Worm (Caenorhabditis elegans) whole organism, midembryonic: ENCODE measurements around the gene Y94H6A.10.
"Not testable (repeated sequence)": the region's sequence is repeated elsewhere in the genome, so short reads cannot be mapped to it uniquely, and the experiment has no call there.

ENCODE experiments used
- T22C8.4 ChIP-seq: fragments of 200-800 bp; sonication (Bioruptor generic); IDR thresholded peaks from 2 replicates; pipeline ENCODE4 v1.3.6; 2022; ENCODE audit warnings: missing genetic modification characterization, missing compliant biosample characterization
- cog-1 ChIP-seq: sonication (generic microtip); optimal IDR thresholded peaks from 2 replicates; lab custom pipeline; 2016; ENCODE audit warnings: missing genetic modification characterization, missing compliant biosample characterization
- flt-1 ChIP-seq: fragments of 200-800 bp; sonication (Bioruptor generic); IDR thresholded peaks from 2 replicates; pipeline ENCODE4 v1.3.6; 2022; ENCODE audit warnings: missing genetic modification characterization, missing compliant biosample characterization
- klf-2 ChIP-seq: fragments of 200-800 bp; sonication (Bioruptor generic); conservative IDR thresholded peaks from 2 replicates; pipeline ENCODE4 v1.3.6; 2022; ENCODE audit warnings: missing genetic modification reagents, missing genetic modification characterization, missing compliant biosample characterization
- med-1 ChIP-seq: sonication (generic microtip); optimal IDR thresholded peaks from 2 replicates; lab custom pipeline; 2017; ENCODE audit warnings: missing genetic modification characterization, mild to moderate bottlenecking, missing compliant biosample characterization, antibody characterized with exemption, missing genetic modification reagents; ENCODE audit not compliant: insufficient read depth
- ref-1 ChIP-seq: fragments of 200-800 bp; sonication (Bioruptor generic); conservative IDR thresholded peaks from 2 replicates; pipeline ENCODE4 v1.3.6; 2022; ENCODE audit warnings: missing genetic modification reagents, missing genetic modification characterization, missing compliant biosample characterization
- tab-1 ChIP-seq: fragments of 200-800 bp; sonication (Bioruptor generic); IDR thresholded peaks from 2 replicates; pipeline ENCODE4 v1.3.6; 2022; ENCODE audit warnings: missing genetic modification characterization, missing compliant biosample characterization
- ztf-23 ChIP-seq: fragments of 200-800 bp; sonication (Bioruptor generic); IDR thresholded peaks from 2 replicates; pipeline ENCODE4 v1.3.6; 2022; ENCODE audit warnings: missing genetic modification reagents, missing genetic modification characterization, missing compliant biosample characterization
- ztf-29 ChIP-seq: fragments of 200-800 bp; sonication (Bioruptor generic); IDR thresholded peaks from 2 replicates; pipeline ENCODE4 v1.3.6; 2022; ENCODE audit warnings: missing genetic modification reagents, missing genetic modification characterization, missing compliant biosample characterization

Y94H6A.10 gene

ce11 chrIV:2677687-2678086, 32.8 kb downstream of the Y94H6A.10 start:
- TF ChIP-seq klf-2 (GFP tag; lab: Robert Waterston, UW) (no peak), ztf-23 (GFP tag; lab: Robert Waterston, UW) (no peak), cog-1 (no peak)

- TF ChIP-seq ztf-23 (GFP tag; lab: Robert Waterston, UW) (0 out of 2 replicates have a peak, but pooled peaks have one; percentile 54), tab-1 (no peak)
Observed at ce11 chrIV:2676281-2676680, 34.2 kb downstream of the Y94H6A.10 start, which contains the start of gene Y94H6A.3. TSS of gene Y94H6A.3 (plus strand) at chrIV:2676512.

ce11 chrIV:2674915-2675314, 35.6 kb downstream of the Y94H6A.10 start, which contains the start of gene gpx-4:
TSS of gene gpx-4 (minus strand) at chrIV:2675015.
- not testable (repeated sequence) for TF ChIP-seq cog-1; med-1 (GFP tag; lab: Kevin White, UChicago); tab-1

- TF ChIP-seq ztf-23 (GFP tag; lab: Robert Waterston, UW) (no peak), tab-1 (no peak), cog-1 (no peak), flt-1 (GFP tag; lab: Robert Waterston, UW) (no peak)
Observed at ce11 chrIV:2670664-2671063, 39.8 kb downstream of the Y94H6A.10 start.

ce11 chrIV:2666586-2667100, 43.8 kb downstream of the Y94H6A.10 start, which contains the start of gene Y69A2AR.1:
TSS of gene Y69A2AR.1 (plus strand) at chrIV:2667050.
- TF ChIP-seq klf-2 (GFP tag; lab: Robert Waterston, UW) (no peak), ref-1 (GFP tag; lab: Robert Waterston, UW) (no peak), flt-1 (GFP tag; lab: Robert Waterston, UW) (no peak), med-1 (GFP tag; lab: Kevin White, UChicago) (no peak), ztf-23 (GFP tag; lab: Robert Waterston, UW) (no peak), cog-1 (no peak), T22C8.4 (GFP tag; lab: Robert Waterston, UW) (no peak), ztf-29 (GFP tag; lab: Robert Waterston, UW) (no peak), tab-1 (no peak)

ce11 chrIV:2666127-2666526, 44.3 kb downstream of the Y94H6A.10 start:
- peak; percentile 42; the same call in 1 of the 2 replicates for TF ChIP-seq ztf-23 (GFP tag; lab: Robert Waterston, UW)
- TF ChIP-seq T22C8.4 (GFP tag; lab: Robert Waterston, UW): no peak
- no peak for TF ChIP-seq tab-1

- TF ChIP-seq ztf-23 (GFP tag; lab: Robert Waterston, UW): no peak
- no peak for TF ChIP-seq klf-2 (GFP tag; lab: Robert Waterston, UW)
- no peak for TF ChIP-seq T22C8.4 (GFP tag; lab: Robert Waterston, UW)
- no peak for TF ChIP-seq cog-1
- no peak for TF ChIP-seq flt-1 (GFP tag; lab: Robert Waterston, UW)
- TF ChIP-seq ref-1 (GFP tag; lab: Robert Waterston, UW): no peak
- no peak for TF ChIP-seq ztf-29 (GFP tag; lab: Robert Waterston, UW)
- no peak for TF ChIP-seq med-1 (GFP tag; lab: Kevin White, UChicago)
- TF ChIP-seq tab-1: no peak
Observed at ce11 chrIV:2665388-2665978, 45.0 kb downstream of the Y94H6A.10 start.

ce11 chrIV:2664901-2665201, 45.6 kb downstream of the Y94H6A.10 start:
- no peak for TF ChIP-seq med-1 (GFP tag; lab: Kevin White, UChicago)
- no peak for TF ChIP-seq T22C8.4 (GFP tag; lab: Robert Waterston, UW)
- TF ChIP-seq flt-1 (GFP tag; lab: Robert Waterston, UW): no peak
- no peak for TF ChIP-seq ztf-29 (GFP tag; lab: Robert Waterston, UW)
- TF ChIP-seq ref-1 (GFP tag; lab: Robert Waterston, UW): no peak
- TF ChIP-seq ztf-23 (GFP tag; lab: Robert Waterston, UW): no peak
- no peak for TF ChIP-seq klf-2 (GFP tag; lab: Robert Waterston, UW)
- no peak for TF ChIP-seq tab-1
- TF ChIP-seq cog-1: no peak

- no peak for TF ChIP-seq T22C8.4 (GFP tag; lab: Robert Waterston, UW)
- no peak for TF ChIP-seq tab-1
- no peak for TF ChIP-seq cog-1
- TF ChIP-seq ztf-23 (GFP tag; lab: Robert Waterston, UW): no peak
- TF ChIP-seq klf-2 (GFP tag; lab: Robert Waterston, UW): no peak
- no peak for TF ChIP-seq flt-1 (GFP tag; lab: Robert Waterston, UW)
- TF ChIP-seq ref-1 (GFP tag; lab: Robert Waterston, UW): no peak
Observed at ce11 chrIV:2663953-2664900, 46.2 kb downstream of the Y94H6A.10 start, which contains the start of gene Y69A2AR.31. TSS of gene Y69A2AR.31 (minus strand) at chrIV:2664003.
